Fruit fly (Drosophila melanogaster): ENCODE data around the gene Uch.
A peak's percentile ranks its signal among the peaks of the same experiment; 100 is the strongest.

DNA sequence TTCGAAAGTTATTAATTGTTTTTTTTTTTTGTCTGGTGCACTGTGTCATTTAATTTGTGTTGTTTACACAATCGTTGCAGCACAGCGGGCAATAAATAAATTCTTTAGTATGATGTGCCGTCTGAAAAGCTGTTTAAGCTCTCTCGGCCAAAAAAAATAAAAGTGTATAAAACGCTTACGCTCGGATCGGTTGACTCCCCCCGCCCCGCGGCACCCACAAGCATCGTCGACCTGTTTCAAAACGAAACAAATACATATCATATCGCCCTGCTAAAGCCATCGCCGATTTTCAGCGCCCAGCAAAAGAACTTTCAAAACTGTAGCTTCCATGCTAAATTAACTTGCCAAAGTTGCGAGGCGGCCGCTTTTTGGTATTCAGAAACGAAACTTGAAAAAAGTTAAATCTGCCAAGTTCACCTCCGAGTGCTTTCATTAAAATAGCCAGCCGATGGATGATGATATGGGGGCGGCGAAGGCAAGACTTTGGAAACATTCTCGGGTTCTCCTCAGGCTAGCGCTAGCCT is 19.6 kb downstream of the Uch start:
- TF ChIP-seq h (optimal IDR thresholded peaks at IDR 0.05): peak; percentile 32
- TF ChIP-seq psq (optimal IDR thresholded peaks at IDR 0.05): no peak
